Worm (Caenorhabditis elegans): ENCODE data around the gene C52E2.2.

Gene C52E2.2

ce11 chrII:1836204-1836603 lies 16.4 kb upstream of the C52E2.2 start, which contains the start of gene T08E11.1:
Gene T08E11.1, plus strand, starts transcription at chrII:1836504.
- TF ChIP-seq elt-2 (tag; optimal IDR thresholded peaks at IDR 0.05) (peak; percentile 8), elt-3 (tag; optimal IDR thresholded peaks at IDR 0.05) (no peak)

- TF ChIP-seq skn-1 (tag; optimal IDR thresholded peaks at IDR 0.05) (peak; percentile 17), elt-2 (tag; optimal IDR thresholded peaks at IDR 0.05) (peak; percentile 94), ztf-4 (tag; optimal IDR thresholded peaks at IDR 0.05) (no peak), nhr-237 (tag; optimal IDR thresholded peaks at IDR 0.05) (no peak), pha-4 (tag; optimal IDR thresholded peaks at IDR 0.05) (peak; percentile 73), eor-1 (tag; optimal IDR thresholded peaks at IDR 0.05) (no peak), ZK546.5 (tag; optimal IDR thresholded peaks at IDR 0.05) (no peak), jun-1 (tag; optimal IDR thresholded peaks at IDR 0.05) (peak; percentile 20), lin-39 (tag; optimal IDR thresholded peaks at IDR 0.05) (no peak), unc-39 (tag; optimal IDR thresholded peaks at IDR 0.05) (no peak)
Observed at ce11 chrII:1842894-1843293, 9.7 kb upstream of the C52E2.2 start, which contains the start of the genes C52E2.5 and C52E2.4. Gene C52E2.5, minus strand, starts transcription at chrII:1842936. Gene C52E2.4, plus strand, starts transcription at chrII:1843145.

ce11 chrII:1844552-1844951 lies 8.1 kb upstream of the C52E2.2 start:
- TF ChIP-seq tbx-2 (tag; optimal IDR thresholded peaks at IDR 0.05) (no peak), ceh-82 (tag; optimal IDR thresholded peaks at IDR 0.05) (no peak), nfya-1 (tag; optimal IDR thresholded peaks at IDR 0.05; ENCODE audit: insufficient read depth) (peak; percentile 22), nhr-25 (tag; optimal IDR thresholded peaks at IDR 0.05) (no peak)

- TF ChIP-seq hmg-11 (tag; optimal IDR thresholded peaks at IDR 0.05), result no peak
- no peak for TF ChIP-seq tbx-2 (tag; optimal IDR thresholded peaks at IDR 0.05)
- TF ChIP-seq egl-27 (tag; optimal IDR thresholded peaks at IDR 0.05), result no peak
- TF ChIP-seq ama-1 (optimal IDR thresholded peaks at IDR 0.05), result no peak
- TF ChIP-seq nhr-23 (tag; optimal IDR thresholded peaks at IDR 0.05), result no peak
- no peak for TF ChIP-seq egl-5 (tag; optimal IDR thresholded peaks at IDR 0.05)
- TF ChIP-seq lin-39 (tag; optimal IDR thresholded peaks at IDR 0.05), result no peak
- no peak for TF ChIP-seq pqm-1 (tag; optimal IDR thresholded peaks at IDR 0.05)
- TF ChIP-seq ZK546.5 (tag; optimal IDR thresholded peaks at IDR 0.05), result no peak
- no peak for TF ChIP-seq mdl-1 (tag; optimal IDR thresholded peaks at IDR 0.05)
- no peak for TF ChIP-seq elt-1 (tag; optimal IDR thresholded peaks at IDR 0.05)
Observed at ce11 chrII:1848109-1848508, 4.5 kb upstream of the C52E2.2 start, which contains the start of gene fbxb-97. Gene fbxb-97, minus strand, starts transcription at chrII:1848161.

- TF ChIP-seq ceh-9 (tag; optimal IDR thresholded peaks at IDR 0.05) (no peak), aly-2 (tag; optimal IDR thresholded peaks at IDR 0.05) (no peak), nhr-67 (tag; optimal IDR thresholded peaks at IDR 0.05) (no peak), egl-5 (tag; optimal IDR thresholded peaks at IDR 0.05) (no peak), nhr-25 (tag; optimal IDR thresholded peaks at IDR 0.05) (no peak), nhr-237 (tag; optimal IDR thresholded peaks at IDR 0.05) (no peak), zag-1 (tag; optimal IDR thresholded peaks at IDR 0.05) (no peak), lin-39 (tag; optimal IDR thresholded peaks at IDR 0.05) (no peak), nhr-12 (tag; optimal IDR thresholded peaks at IDR 0.05) (no peak), nhr-43 (tag; optimal IDR thresholded peaks at IDR 0.05; ENCODE audit: poor library complexity, severe bottlenecking) (no peak)
Observed at ce11 chrII:1850299-1850698, 2.3 kb upstream of the C52E2.2 start, which contains the start of gene fbxb-96. Gene fbxb-96, minus strand, starts transcription at chrII:1850399.

ce11 chrII:1850840-1851294 lies 1.7 kb upstream of the C52E2.2 start, which contains the start of gene C52E2.3:
Gene C52E2.3, plus strand, starts transcription at chrII:1851244.
- TF ChIP-seq elt-3 (tag; optimal IDR thresholded peaks at IDR 0.05) (peak in 1 of 3 experiments; percentile 28), fos-1 (tag; optimal IDR thresholded peaks at IDR 0.05) (no peak), ceh-16 (tag; optimal IDR thresholded peaks at IDR 0.05) (no peak), unc-62 (GFP tag; optimal IDR thresholded peaks at IDR 0.05) (no peak), sea-2 (GFP tag; optimal IDR thresholded peaks at IDR 0.05) (no peak), elt-2 (tag; optimal IDR thresholded peaks at IDR 0.05) (peak; percentile 51), nhr-43 (tag; optimal IDR thresholded peaks at IDR 0.05; ENCODE audit: poor library complexity, severe bottlenecking) (peak; percentile 64), nhr-67 (tag; optimal IDR thresholded peaks at IDR 0.05) (no peak), nhr-237 (tag; optimal IDR thresholded peaks at IDR 0.05) (no peak), nhr-23 (tag; optimal IDR thresholded peaks at IDR 0.05) (no peak), aly-2 (tag; optimal IDR thresholded peaks at IDR 0.05) (no peak), ceh-9 (tag; optimal IDR thresholded peaks at IDR 0.05) (no peak), nhr-11 (tag; optimal IDR thresholded peaks at IDR 0.05) (no peak), snpc-4 (tag; optimal IDR thresholded peaks at IDR 0.05) (no peak), mml-1 (tag; optimal IDR thresholded peaks at IDR 0.05) (no peak)
